Worm (Caenorhabditis elegans) whole organism, L3 larva: ENCODE measurements around the gene egl-46.

Experiments used
- nhr-11 ChIP-seq: fragments of 150-350 bp; optimal IDR thresholded peaks from 2 replicates; lab custom pipeline; 2014; ENCODE audit warnings: missing biosample characterization, missing genetic modification characterization
- nhr-12 ChIP-seq: fragments of 150-350 bp; optimal IDR thresholded peaks from 2 replicates; lab custom pipeline; 2014; ENCODE audit warnings: missing biosample characterization, missing genetic modification characterization
- nhr-25 ChIP-seq: sonication (generic microtip); optimal IDR thresholded peaks from 2 replicates; lab custom pipeline; 2017; ENCODE audit warnings: missing biosample characterization, missing genetic modification characterization
- sea-2 ChIP-seq: fragments of 150-350 bp; sonication (generic microtip); optimal IDR thresholded peaks from 4 replicates; lab custom pipeline; 2014; ENCODE audit warnings: missing biosample characterization, missing genetic modification reagents, missing genetic modification characterization
- ztf-11 ChIP-seq: fragments of 150-350 bp; optimal IDR thresholded peaks from 2 replicates; lab custom pipeline; 2014; ENCODE audit warnings: missing biosample characterization, missing genetic modification characterization

- TF ChIP-seq nhr-11 (tag; lab: Kevin White, UChicago) = no peak
- no peak for TF ChIP-seq nhr-25 (tag; lab: Kevin White, UChicago)
- TF ChIP-seq ztf-11 = no peak
- no peak for TF ChIP-seq sea-2 (GFP tag; lab: Kevin White, UChicago)
- no peak for TF ChIP-seq nhr-12 (tag; lab: Kevin White, UChicago)
Measured at ce11 chrV:6650508-6650907, 30.9 kb downstream of the egl-46 start.
